Worm (Caenorhabditis elegans) whole organism, early embryonic: ENCODE data around the gene F12A10.1.

Source experiments
- ama-1 ChIP-seq: fragments of 150-350 bp; optimal IDR thresholded peaks from 2 replicates; lab custom pipeline; 2014
- ets-7 ChIP-seq: sonication (generic microtip); optimal IDR thresholded peaks from 2 replicates; lab custom pipeline; 2016; ENCODE audit warnings: missing genotype, missing genetic modification characterization, missing compliant biosample characterization
- flt-1 ChIP-seq: fragments of 200-800 bp; sonication (Bioruptor generic); IDR thresholded peaks from 2 replicates; pipeline ENCODE4 v1.3.6; 2022; ENCODE audit warnings: missing genetic modification characterization, missing compliant biosample characterization
- hmbx-1 ChIP-seq: sonication (generic microtip); optimal IDR thresholded peaks from 2 replicates; lab custom pipeline; 2016; ENCODE audit warnings: mild to moderate bottlenecking, missing genetic modification characterization, missing compliant biosample characterization
- tbx-11 ChIP-seq: fragments of 200-800 bp; sonication (Bioruptor generic); IDR thresholded peaks from 2 replicates; pipeline ENCODE4 v1.3.6; 2022; ENCODE audit warnings: missing genetic modification characterization, missing compliant biosample characterization
- tbx-37 ChIP-seq: fragments of 200-800 bp; sonication (Bioruptor generic); conservative IDR thresholded peaks from 2 replicates; pipeline ENCODE4 v1.3.6; 2022; ENCODE audit warnings: missing genetic modification reagents, missing genetic modification characterization, missing compliant biosample characterization

DNA sequence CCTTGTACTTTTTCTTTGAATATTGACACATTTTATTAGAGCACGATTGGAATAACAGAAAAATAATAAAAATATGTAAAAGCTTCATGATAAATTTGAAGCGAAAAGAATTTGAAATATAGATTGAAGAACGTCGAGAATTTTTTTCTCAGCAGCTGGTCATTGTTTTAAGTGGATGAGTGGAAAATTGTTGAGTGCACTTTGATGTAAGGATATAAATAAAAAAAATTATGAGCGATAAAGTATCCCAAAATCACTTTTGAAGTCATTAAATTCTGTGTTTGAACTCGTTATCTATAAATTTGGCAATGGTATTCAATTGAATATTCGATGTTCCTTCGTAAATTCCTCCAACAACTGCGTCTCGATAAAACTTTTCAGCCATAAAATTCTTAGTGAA lies 48.4 kb downstream of the F12A10.1 start, which contains the start of gene ins-13:
- TF ChIP-seq ets-7 (no peak), ama-1 (no peak), tbx-11 (GFP tag; lab: Robert Waterston, UW) (no peak), hmbx-1 (tag; lab: Kevin White, UChicago) (no peak), flt-1 (GFP tag; lab: Robert Waterston, UW) (no peak), tbx-37 (GFP tag; lab: Robert Waterston, UW) (no peak)
